Worm (Caenorhabditis elegans): ENCODE data around the gene F23H11.2.

ce11 chrIII:910540-911311, 15.2 kb downstream of the F23H11.2 start, which contains the start of the genes F23H11.5 and bra-2:
- TF ChIP-seq flt-1 (GFP tag; IDR thresholded peaks at IDR 0.05) = no peak
- no peak for TF ChIP-seq ztf-23 (GFP tag; IDR thresholded peaks at IDR 0.05)
- TF ChIP-seq ref-1 (GFP tag; conservative IDR thresholded peaks at IDR 0.05) = no peak

All from whole organism, midembryonic.